Fruit fly (Drosophila melanogaster) S2 (cell line): ENCODE measurements around the gene RpL8.

Source experiments
- CG8478 ChIP-seq: fragments of >200 bp; optimal IDR thresholded peaks from 2 replicates; lab custom pipeline; 2018
- CTCF ChIP-seq, 2 experiments: fragments of >200 bp; optimal IDR thresholded peaks; 2 replicates each; lab custom pipeline; 2018

dm6 chr3L:2581343-2581825, 5.9 kb upstream of the RpL8 start:
- TF ChIP-seq CG8478 = no peak
- no peak for TF ChIP-seq CTCF (optimal IDR thresholded peaks at IDR 0.05; lab: Kevin White, UChicago)
